Worm (Caenorhabditis elegans) whole organism, midembryonic: Measurements from ENCODE around the gene Y62E10A.13.

Experiments
- flt-1 ChIP-seq: fragments of 200-800 bp; sonication (Bioruptor generic); IDR thresholded peaks from 2 replicates; pipeline ENCODE4 v1.3.6; 2022; ENCODE audit warnings: missing genetic modification characterization, missing compliant biosample characterization
- klf-2 ChIP-seq: fragments of 200-800 bp; sonication (Bioruptor generic); conservative IDR thresholded peaks from 2 replicates; pipeline ENCODE4 v1.3.6; 2022; ENCODE audit warnings: missing genetic modification reagents, missing genetic modification characterization, missing compliant biosample characterization
- ztf-23 ChIP-seq: fragments of 200-800 bp; sonication (Bioruptor generic); IDR thresholded peaks from 2 replicates; pipeline ENCODE4 v1.3.6; 2022; ENCODE audit warnings: missing genetic modification reagents, missing genetic modification characterization, missing compliant biosample characterization
- ztf-29 ChIP-seq: fragments of 200-800 bp; sonication (Bioruptor generic); IDR thresholded peaks from 2 replicates; pipeline ENCODE4 v1.3.6; 2022; ENCODE audit warnings: missing genetic modification reagents, missing genetic modification characterization, missing compliant biosample characterization

ce11 chrIV:13415739-13416271 lies 17.0 kb upstream of the Y62E10A.13 start, which contains the start of the genes pik-1 and aptf-2:
- TF ChIP-seq flt-1: no peak
- TF ChIP-seq klf-2 (GFP tag; lab: Robert Waterston, UW): no peak
- TF ChIP-seq ztf-29 (GFP tag; lab: Robert Waterston, UW): no peak
- TF ChIP-seq ztf-23 (GFP tag; lab: Robert Waterston, UW): no peak
